Fruit fly (Drosophila melanogaster) whole organism, prepupa: ENCODE data around the gene CG10669.

ENCODE experiments used
- CG10631 ChIP-seq: fragments of 200-800 bp; sonication (Bioruptor generic); optimal IDR thresholded peaks from 2 replicates; lab custom pipeline; 2016; ENCODE audit warnings: missing biosample characterization, missing genetic modification characterization
- CG11294 ChIP-seq: fragments of 200-800 bp; sonication (Bioruptor generic); IDR thresholded peaks from 2 replicates; pipeline ENCODE4 v1.3.6; 2022; ENCODE audit warnings: missing biosample characterization, missing genetic modification characterization
- CG15336 ChIP-seq: fragments of 200-800 bp; sonication (Bioruptor generic); IDR thresholded peaks from 2 replicates; pipeline ENCODE4 v1.3.6; 2022; ENCODE audit warnings: missing biosample characterization, missing genetic modification characterization
- CG3032 ChIP-seq: fragments of 200-800 bp; optimal IDR thresholded peaks from 2 replicates; lab custom pipeline; 2019; ENCODE audit warnings: missing biosample characterization, mild to moderate bottlenecking, missing genetic modification characterization, moderate library complexity
- CG31627 ChIP-seq: fragments of 200-800 bp; sonication (Bioruptor generic); optimal IDR thresholded peaks from 3 replicates; lab custom pipeline; 2016; ENCODE audit warnings: missing biosample characterization, missing genetic modification characterization
- CG3919 ChIP-seq: fragments of 200-800 bp; sonication (Bioruptor generic); optimal IDR thresholded peaks from 3 replicates; lab custom pipeline; 2016; ENCODE audit warnings: missing biosample characterization, missing genetic modification characterization
- CG4318 ChIP-seq: fragments of 200-800 bp; sonication (Bioruptor generic); optimal IDR thresholded peaks from 3 replicates; lab custom pipeline; 2017; ENCODE audit warnings: missing biosample characterization, mild to moderate bottlenecking, missing genetic modification characterization
- CG6792 ChIP-seq: fragments of 200-800 bp; sonication (Bioruptor generic); optimal IDR thresholded peaks from 3 replicates; lab custom pipeline; 2016; ENCODE audit warnings: missing biosample characterization, missing genetic modification characterization
- CG6808 ChIP-seq: fragments of 200-800 bp; sonication (Bioruptor generic); optimal IDR thresholded peaks from 3 replicates; lab custom pipeline; 2017; ENCODE audit warnings: missing biosample characterization, missing genetic modification characterization, mild to moderate bottlenecking, moderate library complexity, missing genetic modification reagents
- CG6854 ChIP-seq: fragments of 200-800 bp; sonication (Bioruptor generic); optimal IDR thresholded peaks from 2 replicates; lab custom pipeline; 2017; ENCODE audit warnings: missing biosample characterization, mild to moderate bottlenecking, missing genetic modification characterization
- CG7368 ChIP-seq: fragments of 200-800 bp; sonication (Bioruptor generic); optimal IDR thresholded peaks from 3 replicates; lab custom pipeline; 2016; ENCODE audit warnings: missing biosample characterization, missing genetic modification characterization
- CG8632 ChIP-seq: fragments of 200-800 bp; sonication (Bioruptor generic); optimal IDR thresholded peaks from 3 replicates; lab custom pipeline; 2016; ENCODE audit warnings: missing biosample characterization, missing genetic modification characterization
- Eip78C ChIP-seq: fragments of 200-800 bp; sonication (Bioruptor generic); peaks from one replicate; lab custom pipeline; 2016; ENCODE audit warnings: missing biosample characterization, missing genetic modification characterization
- Eip93F ChIP-seq: fragments of 200-800 bp; sonication (Bioruptor generic); optimal IDR thresholded peaks from 2 replicates; lab custom pipeline; 2016; ENCODE audit warnings: missing biosample characterization, mild to moderate bottlenecking, missing genetic modification characterization
- Ets21C ChIP-seq: fragments of 200-800 bp; sonication (Bioruptor generic); optimal IDR thresholded peaks from 3 replicates; lab custom pipeline; 2016; ENCODE audit warnings: missing biosample characterization, missing genetic modification characterization
- Gug ChIP-seq: fragments of 200-800 bp; sonication (Bioruptor generic); IDR thresholded peaks from 2 replicates; pipeline ENCODE4 v1.3.6; 2022; ENCODE audit warnings: missing biosample characterization, missing genetic modification characterization
- Hr39 ChIP-seq: fragments of 200-800 bp; sonication (Bioruptor generic); optimal IDR thresholded peaks from 2 replicates; lab custom pipeline; 2016; ENCODE audit warnings: missing biosample characterization, missing genetic modification characterization
- Hr4 ChIP-seq: fragments of 200-800 bp; sonication (Bioruptor generic); optimal IDR thresholded peaks from 3 replicates; lab custom pipeline; 2016; ENCODE audit warnings: missing biosample characterization, missing genetic modification characterization
- OdsH ChIP-seq: fragments of 200-800 bp; sonication (Bioruptor generic); optimal IDR thresholded peaks from 3 replicates; lab custom pipeline; 2016; ENCODE audit warnings: missing biosample characterization, missing genetic modification characterization
- Smox ChIP-seq: fragments of 200-800 bp; sonication (Bioruptor generic); optimal IDR thresholded peaks from 3 replicates; lab custom pipeline; 2016; ENCODE audit warnings: missing biosample characterization, missing genetic modification characterization
- Sox102F ChIP-seq: fragments of 200-800 bp; sonication (Bioruptor generic); optimal IDR thresholded peaks from 2 replicates; lab custom pipeline; 2016; ENCODE audit warnings: missing biosample characterization, mild to moderate bottlenecking, missing genetic modification characterization
- Sox15 ChIP-seq: fragments of 200-800 bp; sonication (Bioruptor generic); optimal IDR thresholded peaks from 3 replicates; lab custom pipeline; 2016; ENCODE audit warnings: missing biosample characterization, missing genetic modification characterization
- achi ChIP-seq: fragments of 200-800 bp; sonication (Bioruptor generic); optimal IDR thresholded peaks from 3 replicates; lab custom pipeline; 2016; ENCODE audit warnings: missing biosample characterization, missing genetic modification characterization
- acj6 ChIP-seq: fragments of 200-800 bp; sonication (Bioruptor generic); optimal IDR thresholded peaks from 3 replicates; lab custom pipeline; 2016; ENCODE audit warnings: missing biosample characterization, missing genetic modification characterization
- cyc ChIP-seq: fragments of 200-800 bp; sonication (Bioruptor generic); optimal IDR thresholded peaks from 3 replicates; lab custom pipeline; 2016; ENCODE audit warnings: missing biosample characterization, missing genetic modification characterization
- esn ChIP-seq: fragments of 200-800 bp; sonication (Bioruptor generic); optimal IDR thresholded peaks from 2 replicates; lab custom pipeline; 2016; ENCODE audit warnings: missing biosample characterization, mild to moderate bottlenecking, missing genetic modification characterization, moderate library complexity
- fd59A ChIP-seq: fragments of 200-800 bp; sonication (Bioruptor generic); optimal IDR thresholded peaks from 2 replicates; lab custom pipeline; 2017; ENCODE audit warnings: missing biosample characterization, mild to moderate bottlenecking, missing genetic modification characterization, missing genetic modification reagents
- lz ChIP-seq: fragments of 200-800 bp; sonication (Bioruptor generic); optimal IDR thresholded peaks from 3 replicates; lab custom pipeline; 2016; ENCODE audit warnings: missing biosample characterization, missing genetic modification characterization
- pdm3 ChIP-seq: fragments of 200-800 bp; sonication (Bioruptor generic); optimal IDR thresholded peaks from 3 replicates; lab custom pipeline; 2016; ENCODE audit warnings: missing biosample characterization, missing genetic modification characterization
- spab ChIP-seq: fragments of 200-800 bp; sonication (Bioruptor generic); optimal IDR thresholded peaks from 2 replicates; lab custom pipeline; 2017; ENCODE audit warnings: missing biosample characterization, mild to moderate bottlenecking, missing genetic modification characterization, missing genetic modification reagents
- ss ChIP-seq, 2 experiments: fragments of 200-800 bp; sonication (Bioruptor generic); optimal IDR thresholded peaks; 2 replicates in 1 of 2; 3 replicates in 1 of 2; lab custom pipeline; 2017 to 2018; ENCODE audit warnings: mild to moderate bottlenecking in 2 of 2, missing biosample characterization in 2 of 2, missing genetic modification characterization in 2 of 2, moderate library complexity in 1 of 2
- svp ChIP-seq: fragments of 200-800 bp; sonication (Bioruptor generic); peaks from one replicate; lab custom pipeline; 2016; ENCODE audit warnings: missing biosample characterization, missing genetic modification characterization
- topi ChIP-seq: fragments of 200-800 bp; sonication (Bioruptor generic); optimal IDR thresholded peaks from 3 replicates; lab custom pipeline; 2016; ENCODE audit warnings: missing biosample characterization, missing genetic modification characterization
- vri ChIP-seq: fragments of 200-800 bp; sonication (Bioruptor generic); optimal IDR thresholded peaks from 3 replicates; lab custom pipeline; 2016; ENCODE audit warnings: missing biosample characterization, mild to moderate bottlenecking, missing genetic modification characterization

Gene CG10669

DNA sequence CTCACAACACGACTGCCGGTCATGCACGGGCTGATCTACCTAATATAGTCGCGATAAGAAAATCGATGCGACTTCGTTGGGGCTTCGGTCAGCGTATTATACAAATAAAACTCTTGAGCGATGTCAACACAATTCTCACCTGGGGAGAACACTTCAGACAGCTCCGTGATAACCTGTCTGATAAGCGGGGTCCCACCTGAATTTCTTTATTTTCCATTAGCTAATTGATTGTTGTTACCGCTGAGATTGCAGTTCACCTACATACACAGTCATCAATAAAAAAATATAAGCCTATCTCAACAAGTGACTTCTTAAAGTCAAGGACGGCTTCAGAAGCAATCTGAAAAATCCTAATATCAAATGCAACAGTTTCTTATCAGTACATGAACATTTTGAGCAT lies 11.9 kb upstream of the CG10669 start, which contains the start of gene tobi:
tobi (minus strand) TSS at position 23 of the 400 bp plus-strand sequence.
- TF ChIP-seq spab (GFP tag; lab: Kevin White, UChicago) = no peak
- TF ChIP-seq cyc (GFP tag; lab: Kevin White, UChicago) = no peak
- TF ChIP-seq CG31627 (GFP tag; lab: Kevin White, UChicago) = no peak
- TF ChIP-seq CG3919 (GFP tag; lab: Kevin White, UChicago) = no peak
- no peak for TF ChIP-seq CG8632
- TF ChIP-seq CG10631 (GFP tag; lab: Kevin White, UChicago) = no peak
- no peak for TF ChIP-seq acj6
- no peak for TF ChIP-seq Sox102F (GFP tag; lab: Kevin White, UChicago)
- TF ChIP-seq Eip78C (GFP tag; lab: Kevin White, UChicago) = no peak
- no peak for TF ChIP-seq Hr4 (GFP tag; lab: Kevin White, UChicago)
- no peak for TF ChIP-seq fd59A (GFP tag; lab: Kevin White, UChicago)
- TF ChIP-seq ss (GFP tag; optimal IDR thresholded peaks at IDR 0.05; lab: Kevin White, UChicago) = no peak
- no peak for TF ChIP-seq CG4318 (GFP tag; lab: Kevin White, UChicago)
- no peak for TF ChIP-seq Ets21C (GFP tag; lab: Kevin White, UChicago)
- TF ChIP-seq pdm3 = no peak
- TF ChIP-seq lz (GFP tag; lab: Kevin White, UChicago) = no peak
- no peak for TF ChIP-seq vri (GFP tag; lab: Kevin White, UChicago)
- no peak for TF ChIP-seq Sox15 (GFP tag; lab: Kevin White, UChicago)
- TF ChIP-seq achi (GFP tag; lab: Kevin White, UChicago) = no peak
- no peak for TF ChIP-seq CG6808 (GFP tag; lab: Kevin White, UChicago)

DNA sequence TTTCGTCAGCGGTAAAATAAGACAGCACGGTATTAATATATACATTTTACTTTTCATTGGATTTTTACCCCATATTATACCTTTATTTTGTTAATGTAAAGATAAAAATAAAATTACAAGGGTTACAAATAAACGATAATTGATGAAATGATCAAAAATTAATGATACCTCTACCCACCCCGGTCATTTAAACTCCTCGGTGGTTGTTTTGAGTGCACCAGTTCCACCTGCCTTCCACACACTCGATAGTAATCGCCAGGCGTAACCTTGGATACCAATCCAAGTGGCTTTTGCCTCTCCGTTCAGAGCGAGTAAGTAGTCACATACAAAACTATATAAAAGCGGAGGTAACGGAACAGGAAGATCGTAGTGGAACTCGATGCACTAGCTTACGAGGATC lies 4.9 kb upstream of the CG10669 start, which contains the start of gene rha:
rha (plus strand) TSS at position 301 of the 400 bp plus-strand sequence.
- no peak for TF ChIP-seq acj6
- TF ChIP-seq Hr39 (GFP tag; lab: Kevin White, UChicago) = no peak
- no peak for TF ChIP-seq CG8632
- no peak for TF ChIP-seq CG3919 (GFP tag; lab: Kevin White, UChicago)
- TF ChIP-seq topi (GFP tag; lab: Kevin White, UChicago) = no peak
- TF ChIP-seq Gug (GFP tag; lab: Robert Waterston, UW) = no peak
- TF ChIP-seq Sox15 (GFP tag; lab: Kevin White, UChicago) = no peak
- TF ChIP-seq CG31627 (GFP tag; lab: Kevin White, UChicago) = no peak
- TF ChIP-seq esn (GFP tag; lab: Kevin White, UChicago) = no peak
- TF ChIP-seq CG6792 = no peak
- TF ChIP-seq OdsH = no peak
- TF ChIP-seq Smox (GFP tag; lab: Kevin White, UChicago) = no peak
- TF ChIP-seq CG11294 (GFP tag; lab: Robert Waterston, UW) = no peak
- no peak for TF ChIP-seq CG7368
- TF ChIP-seq CG6854 (GFP tag; lab: Kevin White, UChicago) = no peak
- TF ChIP-seq Sox102F (GFP tag; lab: Kevin White, UChicago) = no peak
- TF ChIP-seq Hr4 (GFP tag; lab: Kevin White, UChicago) = no peak
- no peak for TF ChIP-seq CG3032 (tag; lab: Kevin White, UChicago)
- no peak for TF ChIP-seq svp (GFP tag; lab: Kevin White, UChicago)
- TF ChIP-seq cyc (GFP tag; lab: Kevin White, UChicago) = no peak

DNA sequence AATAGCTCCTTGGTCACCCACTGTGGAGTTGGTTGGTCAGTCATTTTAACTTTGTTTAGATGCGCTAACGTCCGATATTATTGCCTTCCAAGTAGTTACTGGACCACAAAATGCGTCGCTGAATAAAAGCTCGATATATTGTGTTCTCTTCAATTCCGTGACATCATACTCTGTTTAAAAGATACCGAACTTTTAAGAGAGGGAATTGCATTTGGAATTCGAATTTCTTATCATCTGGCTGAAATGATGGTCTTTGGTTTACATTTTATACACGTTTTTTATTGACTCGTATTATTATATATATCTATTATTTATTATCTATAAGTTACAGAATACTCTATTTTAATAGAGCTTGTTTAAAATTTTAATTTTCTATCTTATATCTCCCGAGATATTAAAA lies 3.9 kb downstream of the CG10669 start, which contains the start of gene CHKov2:
CHKov2 (minus strand) TSS at position 101 of the 400 bp plus-strand sequence.
- TF ChIP-seq Eip93F = no peak
- TF ChIP-seq, all 60 proteins: peak for 0

DNA sequence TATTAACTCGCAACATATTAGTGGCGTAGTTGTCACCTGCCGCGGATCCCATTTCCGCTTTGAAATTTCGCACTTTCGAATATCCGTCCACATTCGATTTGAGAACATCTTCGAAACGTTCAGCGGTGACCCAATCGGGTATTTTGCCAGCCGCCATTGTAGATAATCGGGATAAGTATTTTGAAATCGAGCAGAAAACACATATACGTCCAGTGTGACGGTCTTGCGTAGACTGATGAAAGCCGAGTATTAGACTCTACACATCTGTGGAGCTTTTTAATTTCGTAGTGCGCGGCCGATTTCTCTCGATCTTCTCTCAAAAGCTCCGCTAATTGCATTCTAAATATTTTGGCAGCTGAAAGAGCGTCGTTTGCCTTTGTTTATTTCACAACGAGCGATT lies 6.0 kb downstream of the CG10669 start, which contains the start of gene CHKov1:
CHKov1 (minus strand) TSS at position 238 of the 400 bp plus-strand sequence.
- TF ChIP-seq CG10631 (GFP tag; lab: Kevin White, UChicago) = no peak
- no peak for TF ChIP-seq CG7368
- TF ChIP-seq CG15336 (GFP tag; lab: Robert Waterston, UW) = 0 out of 2 replicates have a peak, but pooled peaks have one; percentile 21
- no peak for TF ChIP-seq Hr39 (GFP tag; lab: Kevin White, UChicago)
- peak; percentile 30 for TF ChIP-seq vri (GFP tag; lab: Kevin White, UChicago)
